Worm (Caenorhabditis elegans) whole organism, L3 larva: Measurements from ENCODE around the gene coa-4.

Experiments
- aly-2 ChIP-seq: fragments of 150-350 bp; optimal IDR thresholded peaks from 2 replicates; lab custom pipeline; 2014; ENCODE audit warnings: missing biosample characterization, missing genetic modification characterization
- ceh-16 ChIP-seq: sonication (generic microtip); optimal IDR thresholded peaks from 2 replicates; lab custom pipeline; 2017; ENCODE audit warnings: missing biosample characterization, missing genetic modification characterization
- ceh-82 ChIP-seq: fragments of 150-350 bp; optimal IDR thresholded peaks from 2 replicates; lab custom pipeline; 2014; ENCODE audit warnings: missing biosample characterization, missing genetic modification characterization
- ceh-9 ChIP-seq: sonication (generic microtip); optimal IDR thresholded peaks from 2 replicates; lab custom pipeline; 2018; ENCODE audit warnings: missing biosample characterization, missing genetic modification characterization
- jun-1 ChIP-seq: fragments of 150-350 bp; optimal IDR thresholded peaks from 2 replicates; lab custom pipeline; 2014; ENCODE audit warnings: missing biosample characterization, missing genetic modification reagents, missing genetic modification characterization
- nhr-12 ChIP-seq: fragments of 150-350 bp; optimal IDR thresholded peaks from 2 replicates; lab custom pipeline; 2014; ENCODE audit warnings: missing biosample characterization, missing genetic modification characterization
- nhr-23 ChIP-seq: fragments of 150-350 bp; optimal IDR thresholded peaks from 2 replicates; lab custom pipeline; 2014; ENCODE audit warnings: missing biosample characterization, missing genetic modification reagents, missing genetic modification characterization
- nhr-76 ChIP-seq: fragments of 150-350 bp; sonication (generic microtip); optimal IDR thresholded peaks from 5 replicates; lab custom pipeline; 2014; ENCODE audit warnings: missing biosample characterization, missing genetic modification characterization
- nhr-77 ChIP-seq: fragments of 150-350 bp; optimal IDR thresholded peaks from 2 replicates; lab custom pipeline; 2014; ENCODE audit warnings: missing biosample characterization, missing genetic modification characterization
- unc-39 ChIP-seq: sonication (generic microtip); optimal IDR thresholded peaks from 4 replicates; lab custom pipeline; 2017; ENCODE audit warnings: missing biosample characterization, missing genetic modification characterization
- unc-62 ChIP-seq: fragments of 150-350 bp; sonication (generic microtip); optimal IDR thresholded peaks from 4 replicates; lab custom pipeline; 2014; ENCODE audit warnings: missing biosample characterization, missing genetic modification reagents, missing genetic modification characterization

ce11 chrIV:9374529-9374928 lies 39.1 kb upstream of the coa-4 start, which contains the start of gene C10C5.3:
- TF ChIP-seq nhr-76 (tag; lab: Kevin White, UChicago) (no peak), nhr-77 (tag; lab: Kevin White, UChicago) (no peak), unc-62 (no peak), nhr-12 (tag; lab: Kevin White, UChicago) (no peak), aly-2 (tag; lab: Kevin White, UChicago) (no peak), jun-1 (tag; lab: Kevin White, UChicago) (no peak), unc-39 (tag; lab: Kevin White, UChicago) (no peak), ceh-82 (no peak), ceh-9 (no peak), ceh-16 (tag; lab: Kevin White, UChicago) (no peak), nhr-23 (tag; lab: Kevin White, UChicago) (no peak)
